Worm (Caenorhabditis elegans) whole organism, late embryonic: ENCODE data around the gene nhr-148.

Experiments
- ceh-19 ChIP-seq: fragments of 200-800 bp; sonication (Bioruptor generic); optimal IDR thresholded peaks from 2 replicates; lab custom pipeline; 2018; ENCODE audit warnings: mild to moderate bottlenecking, missing genetic modification characterization, missing compliant biosample characterization
- ceh-22 ChIP-seq: sonication (generic microtip); optimal IDR thresholded peaks from 2 replicates; lab custom pipeline; 2017; ENCODE audit warnings: missing biosample characterization, missing genetic modification characterization
- ceh-9 ChIP-seq: sonication (generic microtip); optimal IDR thresholded peaks from 2 replicates; lab custom pipeline; 2016; ENCODE audit warnings: mild to moderate bottlenecking, missing genetic modification characterization, inconsistent platforms, missing compliant biosample characterization
- dve-1 ChIP-seq: sonication (generic microtip); optimal IDR thresholded peaks from 2 replicates; lab custom pipeline; 2017; ENCODE audit warnings: antibody characterized with exemption, mild to moderate bottlenecking, missing genetic modification characterization, missing compliant biosample characterization
- hlh-30 ChIP-seq: sonication (generic microtip); optimal IDR thresholded peaks from 2 replicates; lab custom pipeline; 2017; ENCODE audit warnings: antibody characterized with exemption, missing genetic modification characterization, missing compliant biosample characterization; ENCODE audit not compliant: insufficient read depth
- hlh-6 ChIP-seq: sonication (generic microtip); optimal IDR thresholded peaks from 2 replicates; lab custom pipeline; 2016; ENCODE audit warnings: missing genotype, missing genetic modification characterization, missing compliant biosample characterization
- lim-6 ChIP-seq: sonication (generic microtip); optimal IDR thresholded peaks from 2 replicates; lab custom pipeline; 2016; ENCODE audit warnings: missing genetic modification characterization, missing compliant biosample characterization
- madf-2 ChIP-seq: sonication (generic microtip); optimal IDR thresholded peaks from 2 replicates; lab custom pipeline; 2017; ENCODE audit warnings: missing genetic modification characterization, missing compliant biosample characterization
- nhr-11 ChIP-seq: fragments of 150-350 bp; optimal IDR thresholded peaks from 2 replicates; lab custom pipeline; 2014; ENCODE audit warnings: missing biosample characterization, missing genetic modification characterization
- pha-4 ChIP-seq: fragments of 150-350 bp; optimal IDR thresholded peaks from 2 replicates; lab custom pipeline; 2018; ENCODE audit warnings: missing biosample characterization, missing genetic modification reagents, missing genetic modification characterization
- sox-4 ChIP-seq: sonication (generic microtip); optimal IDR thresholded peaks from 2 replicates; lab custom pipeline; 2017; ENCODE audit warnings: mild to moderate bottlenecking, missing genetic modification characterization, inconsistent platforms, missing compliant biosample characterization
- unc-55 ChIP-seq: sonication (generic microtip); optimal IDR thresholded peaks from 2 replicates; lab custom pipeline; 2017; ENCODE audit warnings: missing biosample characterization, missing genetic modification reagents, missing genetic modification characterization

- TF ChIP-seq nhr-11 (tag; lab: Kevin White, UChicago) (no peak), sox-4 (tag; lab: Kevin White, UChicago) (no peak), pha-4 (tag; lab: Kevin White, UChicago) (no peak), ceh-19 (GFP tag; lab: Kevin White, UChicago) (no peak), ceh-22 (tag; lab: Kevin White, UChicago) (no peak), lim-6 (tag; lab: Kevin White, UChicago) (no peak), unc-55 (no peak), dve-1 (no peak), madf-2 (tag; lab: Kevin White, UChicago) (no peak), hlh-30 (tag; lab: Kevin White, UChicago) (no peak), hlh-6 (tag; lab: Kevin White, UChicago) (no peak), ceh-9 (tag; lab: Kevin White, UChicago) (no peak)
Measured at ce11 chrV:7387755-7388154, 45.8 kb downstream of the nhr-148 start, which contains the start of gene C02H6.3.
